Worm (Caenorhabditis elegans): ENCODE data around the gene syx-16.
"Not testable (repeated sequence)": the region's sequence is repeated elsewhere in the genome, so short reads cannot be mapped to it uniquely, and the experiment has no call there.

The syx-16 gene

DNA sequence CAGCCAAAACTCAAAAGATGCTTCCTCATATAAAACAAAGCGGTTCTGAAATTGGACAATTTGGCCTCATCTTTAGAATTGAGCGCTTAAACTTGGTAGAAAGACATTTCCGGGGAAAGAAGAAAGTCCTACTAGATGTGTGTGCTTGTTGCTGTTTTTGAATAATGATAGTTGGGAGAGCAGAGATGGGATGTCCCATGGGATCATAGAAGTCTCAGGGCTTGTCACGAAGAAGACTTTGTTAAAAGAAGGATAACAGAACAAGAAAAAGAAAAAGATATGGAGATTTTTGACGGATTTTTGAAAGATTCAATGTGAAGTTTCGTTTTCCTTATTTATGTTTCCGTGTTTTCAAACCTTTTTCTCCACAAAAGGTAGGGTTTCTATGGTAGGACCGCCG is 9.8 kb upstream of the syx-16 start, which contains the start of gene ZC155.2:
TSS of gene ZC155.2 (plus strand) at position 301 of the 400 bp plus-strand sequence.
- TF ChIP-seq nhr-25 (tag; optimal IDR thresholded peaks at IDR 0.05), result no peak
- TF ChIP-seq mab-5 (tag; optimal IDR thresholded peaks at IDR 0.05), result peak; percentile 23
- no peak for TF ChIP-seq ztf-11 (tag; optimal IDR thresholded peaks at IDR 0.05)
- no peak for TF ChIP-seq mdl-1 (tag; optimal IDR thresholded peaks at IDR 0.05)

DNA sequence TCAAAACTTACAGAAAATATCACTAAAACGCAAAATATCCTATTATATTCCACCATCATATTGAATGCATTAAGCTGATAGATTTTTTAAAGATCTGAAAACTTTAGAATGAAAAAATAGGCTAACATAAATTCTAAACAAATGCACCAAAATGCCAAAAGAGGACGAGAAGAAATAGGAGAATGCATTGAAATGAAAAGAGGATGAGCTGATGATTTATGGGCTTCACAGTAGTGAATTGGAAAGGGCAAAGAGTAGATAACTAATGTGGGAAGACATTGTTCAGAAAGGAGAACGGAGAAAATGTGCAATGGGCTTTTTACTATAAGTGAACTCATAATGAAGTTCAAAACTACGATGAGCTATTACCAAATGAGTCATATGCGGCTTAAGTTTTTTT is 8.6 kb upstream of the syx-16 start, which contains the start of gene cutl-19:
TSS of gene cutl-19 (minus strand) at position 101 of the 400 bp plus-strand sequence.
- no peak for TF ChIP-seq R02D3.7 (tag; optimal IDR thresholded peaks at IDR 0.05)
- no peak for TF ChIP-seq ceh-16 (tag; optimal IDR thresholded peaks at IDR 0.05)
- TF ChIP-seq nhr-77 (tag; optimal IDR thresholded peaks at IDR 0.05), result no peak
- no peak for TF ChIP-seq nhr-11 (tag; optimal IDR thresholded peaks at IDR 0.05)
- no peak for TF ChIP-seq nhr-21 (tag; optimal IDR thresholded peaks at IDR 0.05)
- TF ChIP-seq nhr-25 (tag; optimal IDR thresholded peaks at IDR 0.05), result no peak
- no peak for TF ChIP-seq lin-11 (tag; optimal IDR thresholded peaks at IDR 0.05)
- TF ChIP-seq ztf-1 (GFP tag; conservative IDR thresholded peaks at IDR 0.05), result no peak
- TF ChIP-seq snpc-4 (tag; optimal IDR thresholded peaks at IDR 0.05), result no peak
- no peak for TF ChIP-seq elt-3 (tag; optimal IDR thresholded peaks at IDR 0.05)
- no peak for TF ChIP-seq unc-39 (tag; optimal IDR thresholded peaks at IDR 0.05)
- TF ChIP-seq ceh-82 (tag; optimal IDR thresholded peaks at IDR 0.05), result no peak
- no peak for TF ChIP-seq lsy-2 (tag; optimal IDR thresholded peaks at IDR 0.05)
- no peak for TF ChIP-seq zag-1 (tag; optimal IDR thresholded peaks at IDR 0.05)
- TF ChIP-seq nhr-23 (tag; optimal IDR thresholded peaks at IDR 0.05), result no peak
- no peak for TF ChIP-seq ztf-11 (tag; optimal IDR thresholded peaks at IDR 0.05)
- no peak for TF ChIP-seq unc-55 (GFP tag; optimal IDR thresholded peaks at IDR 0.05)
- TF ChIP-seq crh-2 (tag; optimal IDR thresholded peaks at IDR 0.05), result no peak

DNA sequence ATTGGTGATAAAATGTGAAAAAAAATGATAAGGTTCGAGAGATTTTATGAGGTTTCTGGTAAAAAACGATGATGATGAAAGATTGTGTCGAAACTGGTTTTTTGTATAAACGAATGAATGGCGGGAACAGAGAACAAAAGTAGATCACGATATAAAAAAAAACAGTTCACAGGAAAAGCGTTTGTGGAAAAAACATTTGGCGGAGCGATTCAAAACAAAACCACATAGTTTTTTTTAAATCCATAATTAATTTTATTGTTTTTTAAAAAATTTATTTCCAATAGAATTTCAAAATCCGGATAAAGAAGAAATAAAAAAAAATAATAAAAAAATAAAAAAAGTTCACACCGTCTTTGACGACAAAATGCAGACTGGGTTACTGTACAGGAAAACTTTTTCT is 6.5 kb upstream of the syx-16 start, which contains the start of gene ZC155.4:
TSS of gene ZC155.4 (minus strand) at position 101 of the 400 bp plus-strand sequence.
- no peak for TF ChIP-seq F13H6.1 (tag; optimal IDR thresholded peaks at IDR 0.05)
- TF ChIP-seq Y55F3AM.14 (GFP tag; optimal IDR thresholded peaks at IDR 0.05), result no peak
- no peak for TF ChIP-seq nhr-12 (tag; optimal IDR thresholded peaks at IDR 0.05)
- no peak for TF ChIP-seq sma-3 (GFP tag; optimal IDR thresholded peaks at IDR 0.05)
- no peak for TF ChIP-seq nhr-6 (tag; optimal IDR thresholded peaks at IDR 0.05)
- TF ChIP-seq ztf-1 (GFP tag; conservative IDR thresholded peaks at IDR 0.05), result no peak
- TF ChIP-seq nhr-237 (tag; optimal IDR thresholded peaks at IDR 0.05), result no peak
- TF ChIP-seq fos-1 (tag; optimal IDR thresholded peaks at IDR 0.05), result no peak
- TF ChIP-seq sma-9 (GFP tag; optimal IDR thresholded peaks at IDR 0.05), result no peak
- TF ChIP-seq sma-9 (tag; optimal IDR thresholded peaks at IDR 0.05), result no peak
- TF ChIP-seq skn-1 (tag; optimal IDR thresholded peaks at IDR 0.05), result no peak
- no peak for TF ChIP-seq ama-1 (optimal IDR thresholded peaks at IDR 0.05)
- TF ChIP-seq nhr-21 (tag; optimal IDR thresholded peaks at IDR 0.05), result no peak
- TF ChIP-seq mbf-1 (tag; optimal IDR thresholded peaks at IDR 0.05), result no peak
- TF ChIP-seq elt-3 (tag; optimal IDR thresholded peaks at IDR 0.05), result no peak
- TF ChIP-seq ZK546.5 (tag; optimal IDR thresholded peaks at IDR 0.05), result no peak

DNA sequence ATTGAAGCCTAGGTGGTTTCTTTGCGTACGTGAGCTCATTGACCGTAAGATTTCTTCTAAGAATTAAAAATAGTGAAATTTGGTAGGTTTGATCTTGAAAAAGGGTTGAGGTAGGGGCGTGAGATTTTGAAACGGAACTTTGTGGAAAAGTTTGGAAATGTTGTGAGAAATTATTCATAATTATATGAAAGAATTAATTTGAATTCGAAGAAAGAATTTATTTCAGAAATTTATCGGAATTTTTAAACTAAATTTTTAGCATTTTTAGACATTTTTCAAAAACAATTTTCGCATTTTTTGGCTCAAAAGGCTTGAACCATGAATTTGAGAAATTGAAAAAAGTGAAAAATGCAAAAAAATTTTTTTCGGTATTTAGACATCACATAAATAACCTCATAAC is 5.3 kb upstream of the syx-16 start:
- TF ChIP-seq nhr-23 (tag; optimal IDR thresholded peaks at IDR 0.05) (no peak), lsy-2 (tag; optimal IDR thresholded peaks at IDR 0.05) (no peak), sma-3 (GFP tag; optimal IDR thresholded peaks at IDR 0.05) (no peak)

DNA sequence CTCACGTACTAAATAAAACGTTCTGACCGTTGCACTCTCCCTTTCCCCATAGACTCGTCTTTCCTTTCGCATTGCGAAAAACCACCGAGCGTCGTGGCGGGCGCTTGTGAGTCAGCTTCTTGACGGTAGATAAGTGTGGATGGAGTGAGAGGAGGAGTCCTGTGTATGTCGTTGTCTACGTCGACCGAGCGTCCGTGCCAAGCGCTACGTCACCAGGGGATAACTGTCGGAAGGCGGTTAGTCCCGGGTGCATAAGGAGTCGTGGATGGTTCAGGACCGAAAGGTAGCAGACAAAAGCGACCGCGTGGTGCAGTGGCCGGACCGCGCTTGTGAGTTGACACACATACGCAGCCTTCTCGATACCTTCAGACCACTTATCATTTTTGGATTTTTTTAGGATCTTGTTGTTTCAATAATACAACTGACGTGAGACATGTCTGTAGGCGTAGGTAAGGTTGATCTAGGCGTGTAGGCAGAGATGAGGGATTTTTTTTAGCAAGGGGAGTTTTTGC is 2.3 kb upstream of the syx-16 start:
- peak; percentile 63 for TF ChIP-seq fos-1 (tag; optimal IDR thresholded peaks at IDR 0.05)
- TF ChIP-seq lsy-2 (tag; optimal IDR thresholded peaks at IDR 0.05), result peak in 1 of 2 experiments; percentile 58
- peak; percentile 21 for TF ChIP-seq gmeb-1 (tag; optimal IDR thresholded peaks at IDR 0.05)
- TF ChIP-seq unc-55 (GFP tag; optimal IDR thresholded peaks at IDR 0.05), result peak; percentile 10
- TF ChIP-seq egl-27 (tag; optimal IDR thresholded peaks at IDR 0.05), result peak; percentile 7
- TF ChIP-seq lin-13 (GFP tag; optimal IDR thresholded peaks at IDR 0.05), result peak; percentile 25
- TF ChIP-seq nhr-129 (tag; optimal IDR thresholded peaks at IDR 0.05), result peak; percentile 37
- TF ChIP-seq nhr-21 (tag; optimal IDR thresholded peaks at IDR 0.05), result peak; percentile 65
- TF ChIP-seq sma-9 (GFP tag; optimal IDR thresholded peaks at IDR 0.05), result peak; percentile 52
- TF ChIP-seq sma-9 (tag; optimal IDR thresholded peaks at IDR 0.05), result not testable (repeated sequence)
- peak; percentile 58 for TF ChIP-seq F13H6.1 (tag; optimal IDR thresholded peaks at IDR 0.05)
- peak; percentile 18 for TF ChIP-seq crh-2 (tag; optimal IDR thresholded peaks at IDR 0.05)
